Fruit fly (Drosophila melanogaster) whole organism, pupa: ENCODE data around the gene Pif1.

ENCODE experiments used
- CG17806 ChIP-seq: fragments of 200-800 bp; sonication (Bioruptor generic); optimal IDR thresholded peaks from 2 replicates; lab custom pipeline; 2018; ENCODE audit warnings: missing biosample characterization, mild to moderate bottlenecking, missing genetic modification characterization, moderate library complexity
- Pif1A ChIP-seq: fragments of 200-800 bp; sonication (Bioruptor generic); optimal IDR thresholded peaks from 3 replicates; lab custom pipeline; 2016; ENCODE audit warnings: missing biosample characterization, missing genetic modification characterization

dm6 chr2L:3493475-3493874 lies 23.7 kb upstream of the Pif1 start:
- TF ChIP-seq CG17806 (tag; lab: Kevin White, UChicago) (no peak), Pif1A (GFP tag; lab: Kevin White, UChicago) (no peak)
